Worm (Caenorhabditis elegans) whole organism, L2 larva: ENCODE data around the gene atln-2.

ENCODE experiments used
- C34F6.9 ChIP-seq: fragments of 150-350 bp; optimal IDR thresholded peaks from 2 replicates; lab custom pipeline; 2014; ENCODE audit warnings: missing biosample characterization, missing genetic modification characterization
- F13H6.1 ChIP-seq: sonication (generic microtip); optimal IDR thresholded peaks from 2 replicates; lab custom pipeline; 2016; ENCODE audit warnings: missing genetic modification characterization, missing compliant biosample characterization
- blmp-1 ChIP-seq: sonication (generic microtip); optimal IDR thresholded peaks from 2 replicates; lab custom pipeline; 2017; ENCODE audit warnings: missing genetic modification characterization, mild to moderate bottlenecking, missing compliant biosample characterization, antibody characterized with exemption, moderate library complexity; ENCODE audit not compliant: insufficient read depth
- crh-2 ChIP-seq: sonication (generic microtip); optimal IDR thresholded peaks from 2 replicates; lab custom pipeline; 2017; ENCODE audit warnings: missing biosample characterization, missing genetic modification characterization
- elt-1 ChIP-seq: fragments of 150-350 bp; optimal IDR thresholded peaks from 2 replicates; lab custom pipeline; 2014; ENCODE audit warnings: missing biosample characterization, missing genetic modification characterization
- fos-1 ChIP-seq: fragments of 150-350 bp; optimal IDR thresholded peaks from 2 replicates; lab custom pipeline; 2014; ENCODE audit warnings: missing biosample characterization, missing genetic modification characterization
- mdl-1 ChIP-seq, 2 experiments: fragments of 150-350 bp in 1 of 2; sonication (generic microtip) in 1 of 2; optimal IDR thresholded peaks; 2 replicates each; lab custom pipeline; 2017; ENCODE audit warnings: missing biosample characterization in 2 of 2, missing genetic modification characterization in 2 of 2
- nhr-11 ChIP-seq: fragments of 150-350 bp; optimal IDR thresholded peaks from 2 replicates; lab custom pipeline; 2014; ENCODE audit warnings: missing biosample characterization, missing genetic modification characterization
- nhr-25 ChIP-seq: fragments of 150-350 bp; sonication (generic microtip); optimal IDR thresholded peaks from 3 replicates; lab custom pipeline; 2014; ENCODE audit warnings: missing biosample characterization, missing genetic modification characterization
- sem-4 ChIP-seq: fragments of 150-350 bp; optimal IDR thresholded peaks from 2 replicates; lab custom pipeline; 2014; ENCODE audit warnings: missing biosample characterization, missing genetic modification reagents, missing genetic modification characterization
- unc-55 ChIP-seq: fragments of 150-350 bp; sonication (generic microtip); optimal IDR thresholded peaks from 3 replicates; lab custom pipeline; 2014; ENCODE audit warnings: missing biosample characterization, missing genetic modification reagents, missing genetic modification characterization

DNA sequence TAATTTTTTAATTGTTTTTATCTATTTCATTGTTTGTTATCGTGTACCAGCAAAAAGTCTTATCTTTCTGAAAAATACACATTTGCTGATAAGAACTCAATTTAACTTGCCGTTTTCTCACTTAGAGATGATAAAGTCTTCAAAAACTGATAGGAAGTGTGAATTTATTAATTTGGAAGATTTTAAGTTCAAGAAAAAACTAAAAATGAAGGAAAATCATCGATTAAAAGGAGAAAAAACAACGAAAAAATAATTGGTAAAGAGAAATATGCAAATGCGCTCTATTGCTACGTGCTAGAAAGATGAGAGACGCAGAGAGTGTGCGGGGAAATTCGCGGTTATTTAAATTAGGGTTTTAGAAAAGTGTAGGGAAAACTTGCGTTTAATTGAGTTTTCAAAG is 22.0 kb upstream of the atln-2 start:
- TF ChIP-seq unc-55 (peak; percentile 94), F13H6.1 (tag; lab: Kevin White, UChicago) (peak; percentile 29), fos-1 (peak; percentile 90), blmp-1 (tag; lab: Kevin White, UChicago) (no peak), sem-4 (tag; lab: Kevin White, UChicago) (no peak), mdl-1 (tag; optimal IDR thresholded peaks at IDR 0.05; lab: Kevin White, UChicago) (no peak), C34F6.9 (peak; percentile 89), elt-1 (tag; lab: Kevin White, UChicago) (no peak), nhr-11 (tag; lab: Kevin White, UChicago) (no peak), nhr-25 (tag; lab: Kevin White, UChicago) (peak; percentile 70), crh-2 (tag; lab: Kevin White, UChicago) (peak; percentile 78)
